Worm (Caenorhabditis elegans) whole organism, L4 larva: Measurements from ENCODE around the gene str-78.

ENCODE experiments used
- ama-1 ChIP-seq: fragments of 150-350 bp; optimal IDR thresholded peaks from 2 replicates; lab custom pipeline; 2014; ENCODE audit warnings: inconsistent platforms, mixed read lengths
- arid-1 ChIP-seq: fragments of 200-800 bp; sonication (Bioruptor generic); conservative IDR thresholded peaks from 2 replicates; pipeline ENCODE4 v1.3.6; 2022; ENCODE audit warnings: missing genetic modification reagents, missing genetic modification characterization, missing compliant biosample characterization
- lin-13 ChIP-seq: fragments of 150-350 bp; optimal IDR thresholded peaks from 2 replicates; lab custom pipeline; 2014; ENCODE audit warnings: missing biosample characterization, missing genetic modification reagents, missing genetic modification characterization
- lin-29 ChIP-seq: fragments of 200-800 bp; sonication (Bioruptor generic); IDR thresholded peaks from 2 replicates; pipeline ENCODE4 v1.3.6; 2022; ENCODE audit warnings: missing genetic modification reagents, missing genetic modification characterization, missing compliant biosample characterization
- mdl-1 ChIP-seq, 2 experiments: fragments of 150-350 bp in 1 of 2; sonication (generic microtip) in 1 of 2; optimal IDR thresholded peaks; 2 replicates each; lab custom pipeline; 2014 to 2017; ENCODE audit warnings: missing biosample characterization in 2 of 2, missing genetic modification characterization in 2 of 2
- pha-4 ChIP-seq, 2 experiments: fragments of 150-350 bp in 1 of 2; fragments of 200-800 bp in 1 of 2; sonication (Bioruptor generic) in 1 of 2; IDR thresholded peaks in 1 of 2; optimal IDR thresholded peaks in 1 of 2; 2 replicates each; pipeline versions ENCODE4 v1.3.6 to Lab custom; 2014 to 2022; ENCODE audit warnings: missing genetic modification characterization in 2 of 2, missing genetic modification reagents in 2 of 2, missing biosample characterization in 1 of 2, missing compliant biosample characterization in 1 of 2
- zip-11 ChIP-seq: fragments of 200-800 bp; sonication (Bioruptor generic); IDR thresholded peaks from 2 replicates; pipeline ENCODE4 v1.3.6; 2022; ENCODE audit warnings: missing genetic modification characterization, missing compliant biosample characterization

DNA sequence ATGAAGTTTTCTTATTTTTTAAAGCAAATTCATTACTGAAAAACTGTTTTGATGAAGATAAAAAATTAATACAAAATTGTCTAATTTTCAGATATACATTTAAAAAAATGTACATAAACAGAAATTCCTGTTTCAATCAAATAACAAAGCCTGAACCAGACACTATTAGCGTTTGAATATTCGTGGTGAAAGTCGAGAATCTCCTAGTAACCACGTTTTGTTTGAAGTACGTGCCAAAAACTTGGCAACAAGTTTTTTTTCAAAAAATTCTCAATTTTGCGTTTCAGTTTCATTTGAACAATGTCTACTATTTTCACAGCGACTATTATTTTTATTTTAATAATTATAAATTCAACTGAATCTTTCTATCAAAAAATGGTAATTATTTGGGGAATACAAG, 24.1 kb downstream of the str-78 start, which contains the start of gene M199.7:
- TF ChIP-seq pha-4 (GFP tag; IDR thresholded peaks at IDR 0.05; lab: Robert Waterston, UW) (no peak), pha-4 (tag; optimal IDR thresholded peaks at IDR 0.05; lab: Kevin White, UChicago) (no peak), ama-1 (no peak), lin-13 (GFP tag; lab: Kevin White, UChicago) (no peak), lin-29 (GFP tag; lab: Robert Waterston, UW) (no peak), zip-11 (GFP tag; lab: Robert Waterston, UW) (no peak), mdl-1 (tag; optimal IDR thresholded peaks at IDR 0.05; lab: Kevin White, UChicago) (no peak), arid-1 (GFP tag; lab: Robert Waterston, UW) (no peak)
